Fruit fly (Drosophila melanogaster): Measurements from ENCODE around the gene CG33648.

Gene CG33648

dm6 chr2L:14477464-14478239 is 46.5 kb upstream of the CG33648 start (continued):
- no peak for TF ChIP-seq nerfin-1 (tag; optimal IDR thresholded peaks at IDR 0.05)
- TF ChIP-seq Hr78 (GFP tag; optimal IDR thresholded peaks at IDR 0.05): no peak
- TF ChIP-seq CG12104 (GFP tag; optimal IDR thresholded peaks at IDR 0.05): no peak
- no peak for TF ChIP-seq CG2712 (tag; optimal IDR thresholded peaks at IDR 0.05)
- no peak for TF ChIP-seq cas (GFP tag; IDR thresholded peaks at IDR 0.05)
- no peak for TF ChIP-seq ems (GFP tag; optimal IDR thresholded peaks at IDR 0.05)
- no peak for TF ChIP-seq ap (GFP tag; IDR thresholded peaks at IDR 0.05)
- TF ChIP-seq CG17186 (GFP tag; optimal IDR thresholded peaks at IDR 0.05): no peak
- no peak for TF ChIP-seq CG10431 (GFP tag; optimal IDR thresholded peaks at IDR 0.05)
- TF ChIP-seq sens (GFP tag): peak; percentile 44
- no peak for TF ChIP-seq CG9727 (GFP tag; optimal IDR thresholded peaks at IDR 0.05)
- no peak for TF ChIP-seq Stat92E (GFP tag; optimal IDR thresholded peaks at IDR 0.05)
- 0 out of 2 replicates have a peak, but pooled peaks have one; percentile 14 for TF ChIP-seq crol (GFP tag; IDR thresholded peaks at IDR 0.05)
- no peak for TF ChIP-seq CG13894 (tag; optimal IDR thresholded peaks at IDR 0.05)
- TF ChIP-seq CG17612 (GFP tag; IDR thresholded peaks at IDR 0.05): no peak
- peak; percentile 30 for TF ChIP-seq sqz (GFP tag; optimal IDR thresholded peaks at IDR 0.05)
- TF ChIP-seq CG3995 (GFP tag; optimal IDR thresholded peaks at IDR 0.05): no peak
- no peak for TF ChIP-seq CTCF (GFP tag; optimal IDR thresholded peaks at IDR 0.05)
- no peak for TF ChIP-seq CG3065 (GFP tag; optimal IDR thresholded peaks at IDR 0.05)
- TF ChIP-seq az2 (GFP tag; optimal IDR thresholded peaks at IDR 0.05): no peak
- peak; percentile 37 for TF ChIP-seq Med (GFP tag)
- TF ChIP-seq tx (GFP tag; optimal IDR thresholded peaks at IDR 0.05): no peak
- TF ChIP-seq CG12219 (GFP tag; optimal IDR thresholded peaks at IDR 0.05): no peak
- no peak for TF ChIP-seq p53 (GFP tag; optimal IDR thresholded peaks at IDR 0.05)
- TF ChIP-seq CG11723 (GFP tag; optimal IDR thresholded peaks at IDR 0.05): no peak
- TF ChIP-seq Dad (GFP tag; optimal IDR thresholded peaks at IDR 0.05): no peak
- TF ChIP-seq Lim3 (GFP tag; IDR thresholded peaks at IDR 0.05): no peak
- TF ChIP-seq CG1792 (GFP tag; optimal IDR thresholded peaks at IDR 0.05): no peak
- TF ChIP-seq scrt (GFP tag; optimal IDR thresholded peaks at IDR 0.05): no peak
- no peak for TF ChIP-seq Rfx (GFP tag; IDR thresholded peaks at IDR 0.05)
- TF ChIP-seq Aef1 (GFP tag; IDR thresholded peaks at IDR 0.05): no peak
- no peak for TF ChIP-seq row (GFP tag; IDR thresholded peaks at IDR 0.05)
- no peak for TF ChIP-seq fu2 (GFP tag; optimal IDR thresholded peaks at IDR 0.05)
- TF ChIP-seq insv (GFP tag; optimal IDR thresholded peaks at IDR 0.05): no peak
- no peak for TF ChIP-seq CG1529 (GFP tag; optimal IDR thresholded peaks at IDR 0.05)
- no peak for TF ChIP-seq ato (GFP tag; IDR thresholded peaks at IDR 0.05; ENCODE audit: partially characterized antibody)
- no peak for TF ChIP-seq br (optimal IDR thresholded peaks at IDR 0.05)
- TF ChIP-seq Awh (GFP tag; IDR thresholded peaks at IDR 0.05): peak; percentile 53; the same call in 1 of the 2 replicates
- TF ChIP-seq CG10147 (GFP tag; optimal IDR thresholded peaks at IDR 0.05): no peak
- TF ChIP-seq ase (GFP tag; IDR thresholded peaks at IDR 0.05): no peak
- no peak for TF ChIP-seq Hr39 (optimal IDR thresholded peaks at IDR 0.05)
- TF ChIP-seq CG11398 (GFP tag; optimal IDR thresholded peaks at IDR 0.05): no peak
- no peak for TF ChIP-seq Myb (GFP tag; optimal IDR thresholded peaks at IDR 0.05)
- TF ChIP-seq vvl (GFP tag; IDR thresholded peaks at IDR 0.05): peak; percentile 76; the same call in 1 of the 2 replicates
- no peak for TF ChIP-seq Taf1 (GFP tag; IDR thresholded peaks at IDR 0.05)
- TF ChIP-seq CG5245 (GFP tag; optimal IDR thresholded peaks at IDR 0.05): no peak
- 0 out of 2 replicates have a peak, but pooled peaks have one; percentile 22 for TF ChIP-seq seq (GFP tag; IDR thresholded peaks at IDR 0.05)
- no peak for TF ChIP-seq Dp (GFP tag; optimal IDR thresholded peaks at IDR 0.05)
- no peak for TF ChIP-seq CG17361 (GFP tag; IDR thresholded peaks at IDR 0.05)
- TF ChIP-seq ranshi (GFP tag; IDR thresholded peaks at IDR 0.05): no peak
- no peak for TF ChIP-seq shn (GFP tag; optimal IDR thresholded peaks at IDR 0.05)
- no peak for TF ChIP-seq CG8089 (GFP tag; optimal IDR thresholded peaks at IDR 0.05)

Data from whole organism, embryonic.